Worm (Caenorhabditis elegans): ENCODE measurements around the gene Y82E9BR.17.

Y82E9BR.17 gene

DNA sequence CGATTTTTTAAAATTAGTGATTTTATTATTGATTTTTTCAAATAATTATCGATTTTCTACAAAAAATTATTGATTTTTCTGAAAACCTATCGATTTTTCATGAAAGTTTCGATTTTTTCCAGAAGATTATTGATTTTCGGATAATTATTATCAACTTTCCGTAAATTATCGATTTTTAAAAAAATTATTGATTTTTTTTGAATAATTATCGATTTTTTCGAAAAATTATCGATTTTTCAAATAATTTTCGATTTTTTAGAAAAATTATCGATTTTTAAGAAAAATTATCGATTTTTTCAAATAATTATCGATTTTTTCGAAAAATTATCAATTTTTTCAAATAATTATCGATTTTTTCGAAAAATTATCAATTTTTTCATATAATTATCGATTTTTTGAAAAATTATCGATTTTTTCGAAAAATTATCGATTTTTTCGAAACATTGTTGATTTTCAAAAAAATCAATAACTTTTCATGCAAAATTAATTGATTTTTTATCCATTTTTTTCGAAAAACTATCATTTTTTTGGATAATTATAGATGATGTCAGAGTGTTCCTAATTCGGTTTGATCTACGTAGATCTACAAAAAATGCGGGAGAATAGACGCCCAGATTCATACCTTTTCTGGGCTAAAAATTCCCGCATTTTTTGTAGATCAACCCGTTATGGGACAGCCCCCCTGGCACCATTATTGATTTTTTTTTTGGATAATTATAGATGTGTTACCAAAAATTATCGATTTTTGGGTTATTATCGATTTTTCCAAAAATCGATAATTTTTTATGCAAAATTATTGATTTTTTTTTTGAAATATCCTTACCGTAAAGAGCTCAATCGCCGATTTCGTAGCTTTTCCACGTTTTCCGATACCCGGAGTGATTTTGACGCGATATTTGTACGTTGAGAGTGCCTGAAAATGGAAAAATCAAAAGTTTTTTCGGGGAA, 13.1 kb upstream of the Y82E9BR.17 start:
- TF ChIP-seq jun-1 (tag; optimal IDR thresholded peaks at IDR 0.05) (no peak), ceh-28 (tag; optimal IDR thresholded peaks at IDR 0.05) (peak; percentile 97)

ce11 chrIII:1456859-1457258, 1.3 kb upstream of the Y82E9BR.17 start:
- TF ChIP-seq fkh-10 (GFP tag; optimal IDR thresholded peaks at IDR 0.05): no peak
- TF ChIP-seq lsy-12 (tag; optimal IDR thresholded peaks at IDR 0.05): no peak
- no peak for TF ChIP-seq nhr-67 (tag; optimal IDR thresholded peaks at IDR 0.05)
- no peak for TF ChIP-seq lin-15B (tag; optimal IDR thresholded peaks at IDR 0.05)
- no peak for TF ChIP-seq nhr-76 (tag; optimal IDR thresholded peaks at IDR 0.05)
- TF ChIP-seq snpc-4 (tag; optimal IDR thresholded peaks at IDR 0.05): no peak
- no peak for TF ChIP-seq nhr-77 (tag; optimal IDR thresholded peaks at IDR 0.05)
- TF ChIP-seq nhr-23 (tag; optimal IDR thresholded peaks at IDR 0.05): no peak
- TF ChIP-seq elt-3 (tag; optimal IDR thresholded peaks at IDR 0.05): no peak
- no peak for TF ChIP-seq pha-4 (tag; optimal IDR thresholded peaks at IDR 0.05)
- TF ChIP-seq daf-12 (tag; optimal IDR thresholded peaks at IDR 0.05): no peak
- no peak for TF ChIP-seq zag-1 (tag; optimal IDR thresholded peaks at IDR 0.05)
- TF ChIP-seq skn-1 (tag; optimal IDR thresholded peaks at IDR 0.05): no peak
- TF ChIP-seq jun-1 (tag; optimal IDR thresholded peaks at IDR 0.05): no peak
- TF ChIP-seq unc-39 (tag; optimal IDR thresholded peaks at IDR 0.05): no peak
- TF ChIP-seq nhr-12 (tag; optimal IDR thresholded peaks at IDR 0.05): no peak
- no peak for TF ChIP-seq mdl-1 (tag; optimal IDR thresholded peaks at IDR 0.05)
- TF ChIP-seq nhr-28 (tag; optimal IDR thresholded peaks at IDR 0.05): no peak
- TF ChIP-seq ceh-28 (tag; optimal IDR thresholded peaks at IDR 0.05): no peak

ce11 chrIII:1446747-1447146, 8.8 kb downstream of the Y82E9BR.17 start:
- TF ChIP-seq pha-4 (tag; optimal IDR thresholded peaks at IDR 0.05) (no peak), lsy-12 (tag; optimal IDR thresholded peaks at IDR 0.05) (no peak), elt-1 (tag; optimal IDR thresholded peaks at IDR 0.05) (no peak), tbx-2 (tag; optimal IDR thresholded peaks at IDR 0.05) (no peak), ama-1 (optimal IDR thresholded peaks at IDR 0.05) (no peak), nhr-28 (tag; optimal IDR thresholded peaks at IDR 0.05) (no peak), nhr-67 (tag; optimal IDR thresholded peaks at IDR 0.05) (no peak), ceh-9 (tag; optimal IDR thresholded peaks at IDR 0.05) (no peak), nhr-76 (tag; optimal IDR thresholded peaks at IDR 0.05) (no peak), egl-27 (tag; optimal IDR thresholded peaks at IDR 0.05) (no peak)

DNA sequence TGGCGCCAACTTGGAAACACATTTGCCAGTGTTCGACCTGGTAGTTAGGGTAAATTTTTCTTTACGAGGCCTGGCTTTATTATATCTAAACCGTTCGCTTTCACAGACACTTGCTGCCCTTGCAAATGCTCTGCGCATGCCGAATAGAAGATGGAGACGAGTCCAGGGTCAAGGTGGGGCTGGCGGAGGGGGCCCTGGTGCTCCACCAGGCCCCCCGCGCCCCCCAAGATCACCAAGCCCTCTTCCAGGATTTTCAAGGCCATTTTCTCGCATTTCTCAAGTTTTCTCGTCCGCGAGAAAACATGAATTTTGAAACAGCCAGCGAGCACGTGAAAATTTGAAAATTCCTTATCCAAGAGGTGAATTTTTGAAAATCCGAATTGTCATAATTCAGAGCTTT, 16.0 kb downstream of the Y82E9BR.17 start:
- TF ChIP-seq nhr-77 (tag; optimal IDR thresholded peaks at IDR 0.05) (no peak), elt-2 (tag; optimal IDR thresholded peaks at IDR 0.05) (no peak), ceh-16 (tag; optimal IDR thresholded peaks at IDR 0.05) (no peak), zag-1 (tag; optimal IDR thresholded peaks at IDR 0.05) (no peak), elt-1 (tag; optimal IDR thresholded peaks at IDR 0.05) (no peak)

DNA sequence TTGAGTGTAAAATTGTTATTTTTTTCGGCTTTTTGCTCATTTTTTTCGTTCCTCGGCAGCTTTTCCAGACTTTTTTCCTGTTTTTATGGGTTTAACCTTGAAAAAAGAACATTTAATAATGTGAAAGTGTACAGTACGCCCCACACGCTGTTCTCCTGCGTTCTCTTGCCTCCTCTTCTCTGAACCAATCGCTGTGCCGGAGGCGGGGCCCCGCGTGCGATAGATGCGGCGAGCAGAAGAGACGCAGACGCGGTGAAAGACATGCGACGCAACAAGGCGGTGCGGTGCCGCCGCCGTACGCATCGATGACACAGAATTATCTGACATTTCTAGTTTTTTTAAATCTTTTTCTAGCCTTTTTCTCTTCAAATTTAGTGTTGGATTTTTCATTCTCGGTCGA, 18.8 kb downstream of the Y82E9BR.17 start:
- TF ChIP-seq nhr-76 (tag; optimal IDR thresholded peaks at IDR 0.05) (no peak), nhr-77 (tag; optimal IDR thresholded peaks at IDR 0.05) (no peak), elt-2 (tag; optimal IDR thresholded peaks at IDR 0.05) (no peak), lin-15B (tag; optimal IDR thresholded peaks at IDR 0.05) (no peak), elt-1 (tag; optimal IDR thresholded peaks at IDR 0.05) (no peak), fkh-10 (GFP tag; optimal IDR thresholded peaks at IDR 0.05) (no peak), ztf-11 (tag; optimal IDR thresholded peaks at IDR 0.05) (no peak), R02D3.7 (tag; optimal IDR thresholded peaks at IDR 0.05) (no peak), nfya-1 (tag; optimal IDR thresholded peaks at IDR 0.05; ENCODE audit: insufficient read depth) (peak; percentile 99)

DNA sequence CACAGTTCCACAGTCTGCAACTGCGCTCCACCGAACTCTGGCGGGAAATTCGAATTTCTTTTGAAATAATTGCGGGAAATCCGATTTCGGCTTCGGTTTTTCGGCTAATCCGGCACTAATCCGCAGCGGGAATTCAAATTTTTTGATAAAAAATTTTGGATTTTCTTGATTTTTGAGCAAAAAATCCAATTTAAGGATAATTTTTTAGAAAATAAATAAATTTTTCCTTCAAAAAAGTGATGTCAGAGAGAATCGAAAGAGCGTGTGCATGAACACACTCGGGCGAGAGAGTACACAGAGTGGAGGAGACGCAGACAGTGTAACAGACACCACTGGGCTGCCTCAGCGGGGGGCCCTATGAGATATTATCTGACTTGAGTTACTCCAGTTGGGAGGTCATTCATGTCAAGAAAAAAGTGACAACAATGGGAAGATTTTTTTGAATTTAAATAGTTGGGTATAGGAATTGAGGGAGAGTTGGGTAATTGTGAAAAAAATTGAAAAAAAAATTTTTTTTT, 25.6 kb downstream of the Y82E9BR.17 start:
- TF ChIP-seq fos-1 (tag; optimal IDR thresholded peaks at IDR 0.05) (no peak), nfya-1 (tag; optimal IDR thresholded peaks at IDR 0.05; ENCODE audit: insufficient read depth) (peak; percentile 56), unc-39 (tag; optimal IDR thresholded peaks at IDR 0.05) (no peak), daf-12 (tag; optimal IDR thresholded peaks at IDR 0.05) (no peak), lsy-12 (tag; optimal IDR thresholded peaks at IDR 0.05) (no peak), hmg-11 (tag; optimal IDR thresholded peaks at IDR 0.05) (peak; percentile 56), nhr-11 (tag; optimal IDR thresholded peaks at IDR 0.05) (no peak), nhr-12 (tag; optimal IDR thresholded peaks at IDR 0.05) (no peak), ztf-4 (tag; optimal IDR thresholded peaks at IDR 0.05) (no peak), elt-1 (tag; optimal IDR thresholded peaks at IDR 0.05) (peak; percentile 49)
